Fruit fly (Drosophila melanogaster) whole organism, embryonic: ENCODE data around the gene Sqor.
A peak's percentile ranks its signal among the peaks of the same experiment; 100 is the strongest.

Experiments used
- ATbp ChIP-seq: fragments of 200-800 bp; sonication (Bioruptor generic); optimal IDR thresholded peaks from 2 replicates; lab custom pipeline; 2017; ENCODE audit warnings: missing biosample characterization, mild to moderate bottlenecking, missing genetic modification characterization, missing genetic modification reagents
- Atf-2 ChIP-seq: fragments of 200-800 bp; sonication (Bioruptor generic); optimal IDR thresholded peaks from 2 replicates; lab custom pipeline; 2016; ENCODE audit warnings: missing biosample characterization, missing genetic modification characterization
- Atf6 ChIP-seq: fragments of 200-800 bp; sonication (Bioruptor generic); IDR thresholded peaks from 2 replicates; pipeline ENCODE4 v1.3.6; 2022; ENCODE audit warnings: missing biosample characterization, missing genetic modification characterization
- CG10274 ChIP-seq: fragments of 200-800 bp; sonication (Bioruptor generic); optimal IDR thresholded peaks from 3 replicates; lab custom pipeline; 2017; ENCODE audit warnings: missing biosample characterization, mild to moderate bottlenecking, missing genetic modification characterization
- CG12769 ChIP-seq: fragments of 200-800 bp; sonication (Bioruptor generic); optimal IDR thresholded peaks from 2 replicates; lab custom pipeline; 2019; ENCODE audit warnings: missing biosample characterization, mild to moderate bottlenecking, missing genetic modification characterization, moderate library complexity
- CG13296 ChIP-seq: fragments of 200-800 bp; sonication (Bioruptor generic); optimal IDR thresholded peaks from 3 replicates; lab custom pipeline; 2018; ENCODE audit warnings: missing biosample characterization, mild to moderate bottlenecking, missing genetic modification characterization
- CG15514 ChIP-seq: fragments of 200-800 bp; sonication (Bioruptor generic); optimal IDR thresholded peaks from 3 replicates; lab custom pipeline; 2017; ENCODE audit warnings: missing biosample characterization, missing genetic modification characterization, mild to moderate bottlenecking, moderate library complexity, missing genetic modification reagents
- CG17361 ChIP-seq: fragments of 200-800 bp; sonication (Bioruptor generic); IDR thresholded peaks from 3 replicates; pipeline ENCODE4 v1.3.6; 2022; ENCODE audit warnings: missing biosample characterization, missing genetic modification characterization
- CG17829 ChIP-seq: fragments of 200-800 bp; optimal IDR thresholded peaks from 2 replicates; lab custom pipeline; 2019; ENCODE audit warnings: missing biosample characterization, mild to moderate bottlenecking, missing genetic modification characterization, moderate library complexity
- CG1792 ChIP-seq: fragments of 200-800 bp; sonication (Bioruptor generic); optimal IDR thresholded peaks from 2 replicates; lab custom pipeline; 2016; ENCODE audit warnings: missing biosample characterization, missing genetic modification characterization
- CG18262 ChIP-seq: fragments of 200-800 bp; optimal IDR thresholded peaks from 3 replicates; lab custom pipeline; 2019; ENCODE audit warnings: missing biosample characterization, mild to moderate bottlenecking, missing genetic modification characterization, moderate library complexity
- CG2116 ChIP-seq: fragments of 200-800 bp; sonication (Bioruptor generic); optimal IDR thresholded peaks from 3 replicates; lab custom pipeline; 2018; ENCODE audit warnings: missing biosample characterization, mild to moderate bottlenecking, missing genetic modification characterization
- CG2712 ChIP-seq: fragments of 200-800 bp; optimal IDR thresholded peaks from 3 replicates; lab custom pipeline; 2019; ENCODE audit warnings: missing biosample characterization, mild to moderate bottlenecking, missing genetic modification characterization, moderate library complexity
- CG30431 ChIP-seq: fragments of 200-800 bp; sonication (Bioruptor generic); optimal IDR thresholded peaks from 2 replicates; lab custom pipeline; 2017; ENCODE audit warnings: missing biosample characterization, missing genetic modification characterization
- CG31388 ChIP-seq: fragments of 200-800 bp; sonication (Bioruptor generic); optimal IDR thresholded peaks from 2 replicates; lab custom pipeline; 2016; ENCODE audit warnings: missing biosample characterization, missing genetic modification characterization
- CG3838 ChIP-seq: fragments of 200-800 bp; sonication (Bioruptor generic); optimal IDR thresholded peaks from 3 replicates; lab custom pipeline; 2016; ENCODE audit warnings: missing biosample characterization, missing genetic modification characterization
- CG4282 ChIP-seq: fragments of 200-800 bp; sonication (Bioruptor generic); optimal IDR thresholded peaks from 2 replicates; lab custom pipeline; 2016; ENCODE audit warnings: missing biosample characterization, missing genetic modification characterization
- CG5180 ChIP-seq: fragments of 200-800 bp; sonication (Bioruptor generic); optimal IDR thresholded peaks from 3 replicates; lab custom pipeline; 2017; ENCODE audit warnings: missing biosample characterization, missing genetic modification characterization, mild to moderate bottlenecking, moderate library complexity, missing genetic modification reagents
- CG6854 ChIP-seq: fragments of 200-800 bp; sonication (Bioruptor generic); optimal IDR thresholded peaks from 3 replicates; lab custom pipeline; 2017; ENCODE audit warnings: missing biosample characterization, mild to moderate bottlenecking, missing genetic modification characterization
- CkIIα-i1 ChIP-seq: fragments of 200-800 bp; sonication (Bioruptor generic); IDR thresholded peaks from 2 replicates; pipeline ENCODE4 v1.3.6; 2022; ENCODE audit warnings: missing biosample characterization, missing genetic modification characterization
- Dad ChIP-seq: fragments of 200-800 bp; sonication (Bioruptor generic); optimal IDR thresholded peaks from 3 replicates; lab custom pipeline; 2016; ENCODE audit warnings: missing biosample characterization, missing genetic modification characterization
- ERR ChIP-seq: fragments of 200-800 bp; sonication (Bioruptor generic); optimal IDR thresholded peaks from 2 replicates; lab custom pipeline; 2016; ENCODE audit warnings: missing biosample characterization, missing genetic modification characterization
- Fer2 ChIP-seq: fragments of 200-800 bp; sonication (Bioruptor generic); optimal IDR thresholded peaks from 2 replicates; lab custom pipeline; 2018; ENCODE audit warnings: missing biosample characterization, mild to moderate bottlenecking, missing genetic modification characterization, moderate library complexity
- Hr78 ChIP-seq, 2 experiments: fragments of 200-800 bp in 1 of 2; fragments of >200 bp in 1 of 2; sonication (Bioruptor generic) in 1 of 2; optimal IDR thresholded peaks; 2 replicates each; lab custom pipeline; 2017 to 2019; ENCODE audit warnings: missing biosample characterization in 2 of 2, missing genetic modification characterization in 2 of 2, mild to moderate bottlenecking in 1 of 2, moderate library complexity in 1 of 2
- MESR4 ChIP-seq: fragments of 200-800 bp; sonication (Bioruptor generic); optimal IDR thresholded peaks from 2 replicates; lab custom pipeline; 2018; ENCODE audit warnings: missing biosample characterization, mild to moderate bottlenecking, missing genetic modification characterization, moderate library complexity
- MTF-1 ChIP-seq: fragments of 200-800 bp; sonication (Bioruptor generic); optimal IDR thresholded peaks from 2 replicates; lab custom pipeline; 2018; ENCODE audit warnings: missing biosample characterization, mild to moderate bottlenecking, missing genetic modification characterization, borderline replicate concordance
- Med ChIP-seq: fragments of 200-800 bp; sonication (Bioruptor generic); peaks from one replicate; lab custom pipeline; 2016; ENCODE audit warnings: missing biosample characterization, missing genetic modification characterization, mild to moderate bottlenecking, inconsistent platforms, moderate library complexity
- NK7.1 ChIP-seq: fragments of 200-800 bp; sonication (Bioruptor generic); optimal IDR thresholded peaks from 3 replicates; lab custom pipeline; 2016; ENCODE audit warnings: missing biosample characterization, missing genetic modification characterization
- Nf-YB ChIP-seq: fragments of 200-800 bp; sonication (Bioruptor generic); optimal IDR thresholded peaks from 3 replicates; lab custom pipeline; 2019; ENCODE audit warnings: missing biosample characterization, mild to moderate bottlenecking, missing genetic modification characterization, moderate library complexity
- Rx ChIP-seq: fragments of 200-800 bp; sonication (Bioruptor generic); IDR thresholded peaks from 2 replicates; pipeline ENCODE4 v1.3.6; 2022; ENCODE audit warnings: missing biosample characterization, missing genetic modification characterization
- Sry-β ChIP-seq: fragments of 200-800 bp; sonication (Bioruptor generic); optimal IDR thresholded peaks from 2 replicates; lab custom pipeline; 2018; ENCODE audit warnings: missing biosample characterization, mild to moderate bottlenecking, missing genetic modification characterization, moderate library complexity
- da ChIP-seq: fragments of 200-800 bp; sonication (Bioruptor generic); optimal IDR thresholded peaks from 2 replicates; lab custom pipeline; 2016; ENCODE audit warnings: missing biosample characterization, missing genetic modification characterization
- grau ChIP-seq: fragments of 200-800 bp; optimal IDR thresholded peaks from 3 replicates; lab custom pipeline; 2019; ENCODE audit warnings: missing biosample characterization, mild to moderate bottlenecking, missing genetic modification characterization, moderate library complexity
- hbn ChIP-seq: fragments of 200-800 bp; sonication (Bioruptor generic); IDR thresholded peaks from 2 replicates; pipeline ENCODE4 v1.3.6; 2022; ENCODE audit warnings: missing biosample characterization, missing genetic modification characterization; ENCODE audit not compliant: partially characterized antibody
- p53 ChIP-seq: fragments of 200-800 bp; sonication (Bioruptor generic); optimal IDR thresholded peaks from 2 replicates; lab custom pipeline; 2016; ENCODE audit warnings: missing biosample characterization, missing genetic modification characterization
- pum ChIP-seq: fragments of 200-800 bp; sonication (Bioruptor generic); optimal IDR thresholded peaks from 2 replicates; lab custom pipeline; 2016; ENCODE audit warnings: missing biosample characterization, missing genetic modification characterization
- ranshi ChIP-seq: fragments of 200-800 bp; sonication (Bioruptor generic); IDR thresholded peaks from 2 replicates; pipeline ENCODE4 v1.3.6; 2022; ENCODE audit warnings: missing biosample characterization, missing genetic modification characterization
- salm ChIP-seq: fragments of 200-800 bp; sonication (Bioruptor generic); optimal IDR thresholded peaks from 2 replicates; lab custom pipeline; 2018; ENCODE audit warnings: missing biosample characterization, mild to moderate bottlenecking, missing genetic modification characterization
- sens ChIP-seq: fragments of 200-800 bp; sonication (Bioruptor generic); peaks from one replicate; lab custom pipeline; 2016; ENCODE audit warnings: missing biosample characterization, missing genetic modification characterization
- sqz ChIP-seq: fragments of 200-800 bp; sonication (Bioruptor generic); optimal IDR thresholded peaks from 3 replicates; lab custom pipeline; 2018; ENCODE audit warnings: missing biosample characterization, mild to moderate bottlenecking, missing genetic modification characterization
- wdn ChIP-seq: fragments of 200-800 bp; sonication (Bioruptor generic); IDR thresholded peaks from 2 replicates; pipeline ENCODE4 v1.3.6; 2022; ENCODE audit warnings: missing biosample characterization, missing genetic modification characterization

Sqor gene

dm6 chr3L:4259102-4259558, 19.2 kb downstream of the Sqor start, which contains the start of the genes CG15011 and CG1309 (continued):
- TF ChIP-seq CG2712 (tag; lab: Kevin White, UChicago): peak; percentile 90
- TF ChIP-seq CG3838 (GFP tag; lab: Kevin White, UChicago): peak; percentile 64
- TF ChIP-seq Hr78 (GFP tag; optimal IDR thresholded peaks at IDR 0.05; lab: Kevin White, UChicago): peak in 1 of 2 experiments; percentile 46
- TF ChIP-seq CG5180 (GFP tag; lab: Kevin White, UChicago): no peak
- TF ChIP-seq ATbp (GFP tag; lab: Kevin White, UChicago): peak; percentile 41
- TF ChIP-seq hbn (GFP tag; lab: Robert Waterston, UW): no peak
- TF ChIP-seq Atf6 (GFP tag; lab: Robert Waterston, UW): peak; percentile 70; the same call in 1 of the 2 replicates
- no peak for TF ChIP-seq CG6854 (GFP tag; lab: Kevin White, UChicago)
- peak; percentile 84 for TF ChIP-seq Atf-2
- TF ChIP-seq CG31388 (GFP tag; lab: Kevin White, UChicago): peak; percentile 51
- peak; percentile 86 for TF ChIP-seq grau (tag; lab: Kevin White, UChicago)
- TF ChIP-seq CG2116 (GFP tag; lab: Kevin White, UChicago): peak; percentile 76
- peak; percentile 49 for TF ChIP-seq ERR (GFP tag; lab: Kevin White, UChicago)
- peak; percentile 53 for TF ChIP-seq p53 (GFP tag; lab: Kevin White, UChicago)
- peak; percentile 88 for TF ChIP-seq CG17361 (GFP tag; lab: Robert Waterston, UW)
- TF ChIP-seq CG13296 (GFP tag; lab: Kevin White, UChicago): peak; percentile 78
- TF ChIP-seq Nf-YB (GFP tag; lab: Kevin White, UChicago): peak; percentile 66
- no peak for TF ChIP-seq MTF-1 (GFP tag; lab: Kevin White, UChicago)
- TF ChIP-seq CG10274: peak; percentile 48
- TF ChIP-seq CG4282 (GFP tag; lab: Kevin White, UChicago): no peak
- TF ChIP-seq CG30431 (GFP tag; lab: Kevin White, UChicago): peak; percentile 40
- peak; percentile 90 for TF ChIP-seq CG17829 (tag; lab: Kevin White, UChicago)
- TF ChIP-seq salm: peak; percentile 56
- peak; percentile 85 for TF ChIP-seq CG18262 (tag; lab: Kevin White, UChicago)
- peak; percentile 94 for TF ChIP-seq CG12769 (tag; lab: Kevin White, UChicago)
- TF ChIP-seq Sry-β (GFP tag; lab: Kevin White, UChicago): peak; percentile 67
- peak; percentile 73 for TF ChIP-seq CG1792 (GFP tag; lab: Kevin White, UChicago)
- TF ChIP-seq Fer2 (tag; lab: Kevin White, UChicago): peak; percentile 78
- TF ChIP-seq MESR4 (GFP tag; lab: Kevin White, UChicago): peak; percentile 63
- TF ChIP-seq Rx: peak; percentile 59
- peak; percentile 71 for TF ChIP-seq wdn (GFP tag; lab: Robert Waterston, UW)
- peak; percentile 86 for TF ChIP-seq pum (GFP tag; lab: Kevin White, UChicago)
- TF ChIP-seq NK7.1 (GFP tag; lab: Kevin White, UChicago): peak; percentile 79

dm6 chr3L:4261177-4261576, 21.2 kb downstream of the Sqor start:
- peak; percentile 50 for TF ChIP-seq Med (GFP tag; lab: Kevin White, UChicago)
- no peak for TF ChIP-seq ranshi (GFP tag; lab: Robert Waterston, UW)
- peak; percentile 51 for TF ChIP-seq sens
- TF ChIP-seq Dad (GFP tag; lab: Kevin White, UChicago): no peak
- no peak for TF ChIP-seq da (GFP tag; lab: Kevin White, UChicago)
- TF ChIP-seq CG15514 (GFP tag; lab: Kevin White, UChicago): no peak
- no peak for TF ChIP-seq CkIIα-i1 (GFP tag; lab: Robert Waterston, UW)
- no peak for TF ChIP-seq sqz (GFP tag; lab: Kevin White, UChicago)
